Fruit fly (Drosophila melanogaster) whole organism, embryonic: ENCODE measurements around the gene CG7556.

Experiments used
- Atf3 ChIP-seq: fragments of 200-800 bp; sonication (Bioruptor generic); optimal IDR thresholded peaks from 3 replicates; lab custom pipeline; 2016; ENCODE audit warnings: missing biosample characterization, missing genetic modification characterization
- CG18599 ChIP-seq: fragments of 200-800 bp; sonication (Bioruptor generic); optimal IDR thresholded peaks from 3 replicates; lab custom pipeline; 2017; ENCODE audit warnings: missing biosample characterization, missing genetic modification characterization, mild to moderate bottlenecking, moderate library complexity, missing genetic modification reagents
- CG2199 ChIP-seq: fragments of 200-800 bp; sonication (Bioruptor generic); IDR thresholded peaks from 3 replicates; pipeline ENCODE4 v1.3.6; 2022; ENCODE audit warnings: missing biosample characterization, missing genetic modification characterization
- CG8089 ChIP-seq: fragments of 200-800 bp; sonication (Bioruptor generic); optimal IDR thresholded peaks from 3 replicates; lab custom pipeline; 2016; ENCODE audit warnings: missing biosample characterization, missing genetic modification characterization
- Kr ChIP-seq: fragments of 200-800 bp; sonication (Bioruptor generic); optimal IDR thresholded peaks from 2 replicates; lab custom pipeline; 2017; ENCODE audit warnings: missing biosample characterization, mild to moderate bottlenecking, missing genetic modification characterization
- Pdp1 ChIP-seq, 2 experiments: fragments of 200-800 bp; sonication (Bioruptor generic); optimal IDR thresholded peaks; 3 replicates each; lab custom pipeline; 2016; ENCODE audit warnings: missing biosample characterization in 2 of 2, missing genetic modification characterization in 2 of 2, mild to moderate bottlenecking in 1 of 2, moderate library complexity in 1 of 2

DNA sequence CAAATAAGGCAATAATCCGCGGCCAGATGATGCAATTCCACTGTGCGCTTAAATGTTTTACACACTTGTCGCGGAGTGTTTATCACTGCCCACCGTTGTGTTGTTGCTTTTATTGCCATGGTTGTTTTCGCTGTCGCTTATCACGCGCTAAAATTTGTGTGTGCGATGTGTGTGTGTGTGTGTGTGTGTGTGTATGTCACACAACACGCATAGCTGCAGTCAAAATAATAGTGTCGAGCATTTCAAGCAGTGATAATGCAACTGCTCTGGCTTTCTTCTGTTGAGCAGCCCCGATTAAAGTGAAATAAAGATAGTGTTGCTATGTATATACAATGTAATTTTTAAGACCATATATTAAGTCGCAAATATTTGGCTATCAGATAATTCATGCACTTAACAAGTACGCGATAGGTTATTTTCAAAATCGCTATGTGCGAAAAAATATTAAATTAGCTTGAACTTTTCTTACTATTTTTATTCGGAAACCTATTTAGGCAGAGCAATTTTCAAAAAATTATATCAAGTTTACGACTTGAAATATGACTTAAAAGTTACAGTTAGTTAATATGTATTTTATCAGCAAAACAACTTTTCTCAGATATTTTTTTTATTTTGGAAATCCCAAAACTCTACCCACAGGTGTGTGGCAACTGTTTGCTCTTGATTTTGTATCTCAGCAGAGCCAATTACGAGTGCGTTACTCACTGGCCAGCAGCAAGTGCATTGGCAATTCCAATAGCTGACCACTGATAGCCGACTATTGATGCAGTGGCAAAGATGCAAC lies 13.3 kb downstream of the CG7556 start:
- TF ChIP-seq CG18599 (GFP tag; lab: Kevin White, UChicago) (peak; percentile 45), Pdp1 (GFP tag; optimal IDR thresholded peaks at IDR 0.05; lab: Kevin White, UChicago) (peak in 1 of 2 experiments; percentile 48), CG2199 (no peak), CG8089 (GFP tag; lab: Kevin White, UChicago) (no peak), Atf3 (GFP tag; lab: Kevin White, UChicago) (no peak), Kr (GFP tag; lab: Kevin White, UChicago) (no peak)
